Worm (Caenorhabditis elegans) whole organism, late embryonic: Measurements from ENCODE around the gene daf-9.

ENCODE experiments used
- Y22D7AL.16 ChIP-seq: sonication (generic microtip); optimal IDR thresholded peaks from 2 replicates; lab custom pipeline; 2016; ENCODE audit warnings: missing genetic modification characterization, missing compliant biosample characterization
- ama-1 ChIP-seq: fragments of 150-350 bp; optimal IDR thresholded peaks from 2 replicates; lab custom pipeline; 2014
- ceh-6 ChIP-seq: fragments of 200-800 bp; sonication (Bioruptor generic); optimal IDR thresholded peaks from 2 replicates; lab custom pipeline; 2018; ENCODE audit warnings: mild to moderate bottlenecking, missing genetic modification characterization, missing compliant biosample characterization
- che-1 ChIP-seq: sonication (generic microtip); optimal IDR thresholded peaks from 2 replicates; lab custom pipeline; 2016; ENCODE audit warnings: mild to moderate bottlenecking, missing genetic modification characterization, missing compliant biosample characterization
- elt-4 ChIP-seq: sonication (generic microtip); optimal IDR thresholded peaks from 2 replicates; lab custom pipeline; 2016; ENCODE audit warnings: missing genetic modification characterization, missing compliant biosample characterization
- fkh-10 ChIP-seq: fragments of 150-350 bp; optimal IDR thresholded peaks from 2 replicates; lab custom pipeline; 2014; ENCODE audit warnings: missing biosample characterization, missing genetic modification reagents, missing genetic modification characterization
- lin-11 ChIP-seq: fragments of 200-800 bp; sonication (Bioruptor generic); optimal IDR thresholded peaks from 2 replicates; lab custom pipeline; 2018; ENCODE audit warnings: mild to moderate bottlenecking, missing genetic modification characterization, missing compliant biosample characterization
- nfya-1 ChIP-seq: sonication (generic microtip); optimal IDR thresholded peaks from 2 replicates; lab custom pipeline; 2017; ENCODE audit warnings: missing genetic modification characterization, mild to moderate bottlenecking, missing compliant biosample characterization, antibody characterized with exemption, moderate library complexity
- pag-3 ChIP-seq: sonication (generic microtip); optimal IDR thresholded peaks from 2 replicates; lab custom pipeline; 2016; ENCODE audit warnings: missing compliant biosample characterization, missing genetic modification characterization, borderline replicate concordance
- pha-4 ChIP-seq: fragments of 150-350 bp; optimal IDR thresholded peaks from 2 replicates; lab custom pipeline; 2018; ENCODE audit warnings: missing biosample characterization, missing genetic modification reagents, missing genetic modification characterization
- sox-4 ChIP-seq: sonication (generic microtip); optimal IDR thresholded peaks from 2 replicates; lab custom pipeline; 2017; ENCODE audit warnings: mild to moderate bottlenecking, missing genetic modification characterization, inconsistent platforms, missing compliant biosample characterization
- unc-55 ChIP-seq: sonication (generic microtip); optimal IDR thresholded peaks from 2 replicates; lab custom pipeline; 2017; ENCODE audit warnings: missing biosample characterization, missing genetic modification reagents, missing genetic modification characterization
- unc-86 ChIP-seq: sonication (generic microtip); optimal IDR thresholded peaks from 2 replicates; lab custom pipeline; 2016; ENCODE audit warnings: missing genetic modification characterization, missing compliant biosample characterization

ce11 chrX:6184709-6185108 is 12.0 kb upstream of the daf-9 start, which contains the start of gene T13C5.2:
- TF ChIP-seq ama-1 (no peak), nfya-1 (no peak), unc-86 (no peak), Y22D7AL.16 (tag; lab: Kevin White, UChicago) (no peak), fkh-10 (GFP tag; lab: Kevin White, UChicago) (no peak), unc-55 (GFP tag; lab: Kevin White, UChicago) (no peak), pha-4 (tag; lab: Kevin White, UChicago) (no peak), sox-4 (tag; lab: Kevin White, UChicago) (no peak), pag-3 (no peak), lin-11 (tag; lab: Kevin White, UChicago) (no peak), che-1 (no peak), ceh-6 (GFP tag; lab: Kevin White, UChicago) (no peak), elt-4 (tag; lab: Kevin White, UChicago) (no peak)
